Fruit fly (Drosophila melanogaster) whole organism, pupa: ENCODE data around the gene CG42655.

Experiments used
- CG10348 ChIP-seq: fragments of 200-800 bp; sonication (Bioruptor generic); IDR thresholded peaks from 2 replicates; pipeline ENCODE4 v1.3.6; 2022; ENCODE audit warnings: missing biosample characterization, missing genetic modification characterization
- CG12605 ChIP-seq: fragments of 200-800 bp; sonication (Bioruptor generic); IDR thresholded peaks from 2 replicates; pipeline ENCODE4 v1.3.6; 2022; ENCODE audit warnings: missing biosample characterization, missing genetic modification characterization
- CG13204 ChIP-seq: fragments of 200-800 bp; sonication (Bioruptor generic); optimal IDR thresholded peaks from 2 replicates; lab custom pipeline; 2018; ENCODE audit warnings: missing biosample characterization, mild to moderate bottlenecking, missing genetic modification characterization, moderate library complexity
- CG14655 ChIP-seq: fragments of 200-800 bp; sonication (Bioruptor generic); optimal IDR thresholded peaks from 3 replicates; lab custom pipeline; 2017; ENCODE audit warnings: mild to moderate bottlenecking, missing biosample characterization, missing genetic modification reagents, missing genetic modification characterization
- CG15710 ChIP-seq: fragments of 200-800 bp; sonication (Bioruptor generic); optimal IDR thresholded peaks from 2 replicates; lab custom pipeline; 2018; ENCODE audit warnings: missing biosample characterization, mild to moderate bottlenecking, missing genetic modification characterization, moderate library complexity
- CG17806 ChIP-seq: fragments of 200-800 bp; sonication (Bioruptor generic); optimal IDR thresholded peaks from 2 replicates; lab custom pipeline; 2018; ENCODE audit warnings: missing biosample characterization, mild to moderate bottlenecking, missing genetic modification characterization, moderate library complexity
- CG32121 ChIP-seq: fragments of 200-800 bp; sonication (Bioruptor generic); IDR thresholded peaks from 2 replicates; pipeline ENCODE4 v1.3.6; 2022; ENCODE audit warnings: missing biosample characterization, missing genetic modification characterization
- CG34367 ChIP-seq: fragments of 200-800 bp; sonication (Bioruptor generic); optimal IDR thresholded peaks from 2 replicates; lab custom pipeline; 2018; ENCODE audit warnings: missing biosample characterization, mild to moderate bottlenecking, missing genetic modification characterization
- CG4496 ChIP-seq: fragments of 200-800 bp; sonication (Bioruptor generic); IDR thresholded peaks from 3 replicates; pipeline ENCODE4 v1.3.6; 2022; ENCODE audit warnings: missing biosample characterization, missing genetic modification characterization
- CG8159 ChIP-seq: fragments of 200-800 bp; sonication (Bioruptor generic); optimal IDR thresholded peaks from 3 replicates; lab custom pipeline; 2018; ENCODE audit warnings: missing biosample characterization, mild to moderate bottlenecking, missing genetic modification characterization, moderate library complexity
- CG8301 ChIP-seq: fragments of 200-800 bp; sonication (Bioruptor generic); optimal IDR thresholded peaks from 2 replicates; lab custom pipeline; 2018; ENCODE audit warnings: missing biosample characterization, mild to moderate bottlenecking, missing genetic modification characterization
- CG9948 ChIP-seq: fragments of 200-800 bp; sonication (Bioruptor generic); optimal IDR thresholded peaks from 2 replicates; lab custom pipeline; 2018; ENCODE audit warnings: missing biosample characterization, mild to moderate bottlenecking, missing genetic modification characterization, moderate library complexity
- D1 ChIP-seq: fragments of 200-800 bp; sonication (Bioruptor generic); optimal IDR thresholded peaks from 2 replicates; lab custom pipeline; 2018; ENCODE audit warnings: missing biosample characterization, mild to moderate bottlenecking, missing genetic modification characterization, moderate library complexity
- EcR ChIP-seq: fragments of 200-800 bp; sonication (Bioruptor generic); optimal IDR thresholded peaks from 3 replicates; lab custom pipeline; 2019; ENCODE audit warnings: missing biosample characterization, missing genetic modification characterization, mild to moderate bottlenecking, moderate library complexity, missing genetic modification reagents
- Ets98B ChIP-seq: fragments of 200-800 bp; sonication (Bioruptor generic); IDR thresholded peaks from 2 replicates; pipeline ENCODE4 v1.3.6; 2022; ENCODE audit warnings: missing biosample characterization, missing genetic modification characterization
- Pif1A ChIP-seq: fragments of 200-800 bp; sonication (Bioruptor generic); optimal IDR thresholded peaks from 3 replicates; lab custom pipeline; 2016; ENCODE audit warnings: missing biosample characterization, missing genetic modification characterization
- Pif1B ChIP-seq: fragments of 200-800 bp; sonication (Bioruptor generic); optimal IDR thresholded peaks from 3 replicates; lab custom pipeline; 2016; ENCODE audit warnings: missing biosample characterization, missing genetic modification characterization
- Snoo ChIP-seq: fragments of 200-800 bp; sonication (Bioruptor generic); optimal IDR thresholded peaks from 3 replicates; lab custom pipeline; 2017; ENCODE audit warnings: missing biosample characterization, mild to moderate bottlenecking, missing genetic modification characterization, inconsistent platforms
- fd96Ca ChIP-seq: fragments of 200-800 bp; sonication (Bioruptor generic); IDR thresholded peaks from 3 replicates; pipeline ENCODE4 v1.3.6; 2022; ENCODE audit warnings: missing biosample characterization, missing genetic modification characterization
- gl ChIP-seq: fragments of 200-800 bp; sonication (Bioruptor generic); optimal IDR thresholded peaks from 2 replicates; lab custom pipeline; 2018; ENCODE audit warnings: missing biosample characterization, mild to moderate bottlenecking, missing genetic modification characterization
- rn ChIP-seq: fragments of 200-800 bp; sonication (Bioruptor generic); IDR thresholded peaks from 2 replicates; pipeline ENCODE4 v1.3.6; 2022; ENCODE audit warnings: missing biosample characterization, missing genetic modification characterization

The CG42655 gene

DNA sequence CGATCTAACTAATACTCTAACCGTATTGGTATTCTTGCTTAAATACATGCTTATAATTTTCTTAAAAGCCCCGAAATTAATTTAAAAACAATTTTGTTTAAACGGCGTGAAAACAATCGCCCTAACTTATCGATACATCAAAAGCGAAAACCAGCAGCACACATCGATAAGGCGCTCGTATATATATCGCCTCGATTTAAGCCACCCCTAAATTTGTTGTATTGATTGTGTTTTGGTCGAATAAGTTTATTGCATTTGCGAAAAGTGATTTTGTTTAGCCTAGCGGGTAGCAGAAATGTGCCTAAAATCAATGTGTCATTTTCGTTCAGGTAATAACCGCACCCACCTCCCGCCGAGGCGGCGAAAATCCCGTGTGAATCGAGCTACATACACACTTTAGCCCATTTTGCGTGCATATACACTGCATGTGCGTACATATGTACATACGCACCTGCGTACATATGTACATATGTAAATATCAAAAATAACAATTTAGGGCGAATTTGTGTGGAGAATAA, 38.3 kb upstream of the CG42655 start, which contains the start of the genes CG7646 and Nca:
Gene CG7646, plus strand, starts transcription at position 174 of the 518 bp plus-strand sequence.
Gene Nca, plus strand, starts transcription at position 174 of the 518 bp plus-strand sequence.
- TF ChIP-seq D1 (tag; lab: Kevin White, UChicago) (peak; percentile 69), CG8159 (tag; lab: Kevin White, UChicago) (no peak)

DNA sequence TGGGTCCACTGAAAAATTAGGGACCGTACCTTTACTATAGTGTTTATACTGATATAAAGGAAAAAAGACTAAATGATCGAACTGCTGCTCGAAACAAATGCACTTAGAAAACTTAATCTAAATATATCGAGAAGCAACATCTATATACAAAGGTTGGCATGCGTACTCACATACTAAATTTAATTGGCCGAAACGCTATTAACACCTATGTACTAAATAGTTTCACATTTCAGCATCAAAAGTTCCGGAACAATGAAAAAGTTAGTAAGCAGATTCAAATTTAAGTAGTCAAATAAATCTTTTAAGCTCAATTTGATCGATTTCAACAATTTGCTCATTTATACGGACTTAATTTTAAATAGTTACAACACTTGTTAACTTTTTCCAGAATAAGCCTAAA, 37.6 kb upstream of the CG42655 start, which contains the start of gene fln:
Gene fln, minus strand, starts transcription at position 101 of the 400 bp plus-strand sequence.
- TF ChIP-seq EcR (no peak), CG17806 (tag; lab: Kevin White, UChicago) (no peak), Pif1B (GFP tag; lab: Kevin White, UChicago) (no peak), fd96Ca (GFP tag; lab: Robert Waterston, UW) (no peak), Ets98B (GFP tag; lab: Robert Waterston, UW) (no peak), gl (tag; lab: Kevin White, UChicago) (no peak), CG32121 (GFP tag; lab: Robert Waterston, UW) (no peak), Snoo (tag; lab: Kevin White, UChicago) (no peak), CG13204 (no peak), CG34367 (tag; lab: Kevin White, UChicago) (no peak), Pif1A (GFP tag; lab: Kevin White, UChicago) (no peak), CG4496 (no peak), rn (GFP tag; lab: Robert Waterston, UW) (no peak), CG8159 (tag; lab: Kevin White, UChicago) (no peak), CG9948 (tag; lab: Kevin White, UChicago) (no peak), CG12605 (GFP tag; lab: Robert Waterston, UW) (no peak)

DNA sequence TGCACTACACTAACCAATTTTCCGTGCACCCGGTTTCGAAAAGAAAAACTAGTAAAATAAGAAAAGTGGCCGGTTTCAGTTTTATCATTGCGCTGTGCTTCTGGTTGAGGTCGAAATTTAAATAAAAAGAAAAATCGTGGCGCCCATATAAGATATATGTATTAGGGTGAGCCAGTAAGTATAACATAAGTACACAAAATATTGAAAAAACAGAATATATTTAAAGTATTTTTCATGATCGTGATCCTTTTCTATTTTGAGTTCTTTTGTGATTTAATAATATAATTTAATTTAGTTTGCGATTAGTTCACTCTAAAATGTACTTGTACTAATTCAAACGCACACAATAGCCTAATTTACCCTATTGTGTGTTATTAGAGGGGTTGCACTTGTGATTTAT, 35.4 kb upstream of the CG42655 start, which contains the start of gene Csas:
Gene Csas, minus strand, starts transcription at position 101 of the 400 bp plus-strand sequence.
- TF ChIP-seq CG4496, result no peak
- no peak for TF ChIP-seq CG13204
- TF ChIP-seq CG10348 (GFP tag; lab: Robert Waterston, UW), result no peak
- TF ChIP-seq Pif1A (GFP tag; lab: Kevin White, UChicago), result no peak
- TF ChIP-seq CG17806 (tag; lab: Kevin White, UChicago), result no peak
- TF ChIP-seq D1 (tag; lab: Kevin White, UChicago), result no peak
- no peak for TF ChIP-seq CG14655 (GFP tag; lab: Kevin White, UChicago)

DNA sequence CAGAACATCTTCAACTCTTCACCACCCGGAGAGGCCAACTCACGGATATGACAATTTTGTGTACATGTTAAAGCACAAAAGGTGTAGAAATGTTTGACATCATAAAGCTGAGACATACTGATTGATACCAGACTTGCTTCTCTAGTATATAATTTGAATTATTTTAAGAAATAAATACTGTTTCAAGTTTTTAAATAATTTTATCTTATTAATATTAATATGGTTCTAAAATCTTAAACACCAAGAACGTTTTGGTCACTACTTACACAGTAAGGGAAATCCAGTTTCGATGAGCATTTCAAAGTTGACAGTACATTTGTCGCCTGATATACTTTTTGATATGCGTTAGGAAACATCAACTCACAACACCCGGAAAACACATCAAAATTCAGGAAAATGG, 32.3 kb upstream of the CG42655 start, which contains the start of the genes hale and schuy:
Gene hale, minus strand, starts transcription at position 101 of the 400 bp plus-strand sequence.
Gene schuy, plus strand, starts transcription at position 326 of the 400 bp plus-strand sequence.
- TF ChIP-seq D1 (tag; lab: Kevin White, UChicago), result no peak
- TF ChIP-seq Snoo (tag; lab: Kevin White, UChicago), result no peak
- no peak for TF ChIP-seq CG8159 (tag; lab: Kevin White, UChicago)
- no peak for TF ChIP-seq CG15710 (tag; lab: Kevin White, UChicago)
- TF ChIP-seq CG14655 (GFP tag; lab: Kevin White, UChicago), result no peak
- TF ChIP-seq EcR, result no peak
- TF ChIP-seq CG12605 (GFP tag; lab: Robert Waterston, UW), result no peak

DNA sequence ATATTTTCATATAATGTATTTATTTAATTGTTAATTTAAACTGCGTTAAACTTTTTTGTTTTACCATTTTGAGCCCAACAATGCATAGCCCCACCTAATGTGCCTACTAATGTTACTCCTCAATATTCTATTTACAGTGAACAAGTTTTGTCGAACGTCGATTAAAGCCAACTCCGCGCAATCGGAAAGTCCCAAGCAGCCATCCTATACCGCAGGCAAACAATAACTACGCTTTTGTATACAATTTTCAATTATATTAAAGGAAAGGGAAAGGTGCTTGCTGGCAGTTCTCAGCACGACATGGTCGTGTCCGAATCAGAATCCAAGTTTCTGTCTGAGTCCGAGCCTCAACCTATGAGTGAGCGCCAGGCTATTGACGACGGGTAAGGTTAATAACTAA, 27.9 kb upstream of the CG42655 start, which contains the start of gene CG17732:
Gene CG17732, plus strand, starts transcription at position 301 of the 400 bp plus-strand sequence.
- TF ChIP-seq CG32121 (GFP tag; lab: Robert Waterston, UW) (no peak), CG14655 (GFP tag; lab: Kevin White, UChicago) (no peak), CG17806 (tag; lab: Kevin White, UChicago) (no peak), fd96Ca (GFP tag; lab: Robert Waterston, UW) (no peak), CG15710 (tag; lab: Kevin White, UChicago) (no peak), CG4496 (no peak), gl (tag; lab: Kevin White, UChicago) (no peak), Pif1B (GFP tag; lab: Kevin White, UChicago) (no peak), Ets98B (GFP tag; lab: Robert Waterston, UW) (no peak), Pif1A (GFP tag; lab: Kevin White, UChicago) (no peak), CG12605 (GFP tag; lab: Robert Waterston, UW) (no peak), CG8159 (tag; lab: Kevin White, UChicago) (no peak), CG8301 (tag; lab: Kevin White, UChicago) (no peak), D1 (tag; lab: Kevin White, UChicago) (no peak), Snoo (tag; lab: Kevin White, UChicago) (no peak)

DNA sequence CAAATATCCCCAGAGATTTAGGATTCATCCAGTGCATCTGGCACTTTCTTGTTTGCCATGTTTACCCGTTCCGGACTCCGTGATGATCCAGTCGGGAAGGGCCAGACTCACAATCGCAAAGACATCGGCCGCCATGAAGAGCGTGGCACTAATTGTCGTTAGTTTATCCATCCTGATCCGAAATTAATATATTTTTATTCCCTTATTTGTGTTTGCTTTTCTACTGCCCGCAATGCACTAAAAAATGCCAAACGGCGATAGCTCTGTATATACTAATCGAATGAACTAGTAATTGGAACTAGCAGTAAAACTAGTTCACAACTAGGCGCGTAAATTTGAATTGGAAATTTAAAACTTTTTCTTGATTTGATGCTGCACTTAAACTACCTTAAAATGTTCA, 26.1 kb upstream of the CG42655 start, which contains the start of gene CG14182:
Gene CG14182, minus strand, starts transcription at position 221 of the 400 bp plus-strand sequence.
- TF ChIP-seq gl (tag; lab: Kevin White, UChicago) (no peak), CG4496 (no peak), CG15710 (tag; lab: Kevin White, UChicago) (no peak), D1 (tag; lab: Kevin White, UChicago) (no peak), CG8159 (tag; lab: Kevin White, UChicago) (no peak), CG32121 (GFP tag; lab: Robert Waterston, UW) (no peak), fd96Ca (GFP tag; lab: Robert Waterston, UW) (no peak), CG13204 (no peak), Pif1B (GFP tag; lab: Kevin White, UChicago) (no peak), CG34367 (tag; lab: Kevin White, UChicago) (no peak), Ets98B (GFP tag; lab: Robert Waterston, UW) (no peak), CG12605 (GFP tag; lab: Robert Waterston, UW) (no peak), CG17806 (tag; lab: Kevin White, UChicago) (no peak), EcR (no peak), Snoo (tag; lab: Kevin White, UChicago) (no peak), CG14655 (GFP tag; lab: Kevin White, UChicago) (no peak), rn (GFP tag; lab: Robert Waterston, UW) (no peak), Pif1A (GFP tag; lab: Kevin White, UChicago) (no peak), CG9948 (tag; lab: Kevin White, UChicago) (no peak), CG10348 (GFP tag; lab: Robert Waterston, UW) (no peak)
